Worm (Caenorhabditis elegans): ENCODE data around the gene ubh-1.

- TF ChIP-seq aly-2 (tag; optimal IDR thresholded peaks at IDR 0.05), result no peak
- no peak for TF ChIP-seq nhr-237 (tag; optimal IDR thresholded peaks at IDR 0.05)
- TF ChIP-seq elt-3 (tag; optimal IDR thresholded peaks at IDR 0.05), result no peak
- TF ChIP-seq pqm-1 (tag; optimal IDR thresholded peaks at IDR 0.05), result no peak
- TF ChIP-seq nhr-28 (tag; optimal IDR thresholded peaks at IDR 0.05), result no peak
- no peak for TF ChIP-seq sup-37 (GFP tag; optimal IDR thresholded peaks at IDR 0.05)
- no peak for TF ChIP-seq lsy-2 (tag; optimal IDR thresholded peaks at IDR 0.05)
- TF ChIP-seq unc-62 (GFP tag; optimal IDR thresholded peaks at IDR 0.05), result no peak
Observed at ce11 chrV:6493821-6494220, 17.4 kb downstream of the ubh-1 start, which contains the start of gene cpt-6.

Measured in whole organism, L1 larva.